Worm (Caenorhabditis elegans) whole organism, L3 larva: ENCODE data around the gene npr-43.

Source experiments
- nhr-237 ChIP-seq: fragments of 150-350 bp; optimal IDR thresholded peaks from 2 replicates; lab custom pipeline; 2014; ENCODE audit warnings: missing biosample characterization, missing genetic modification characterization
- nhr-76 ChIP-seq: fragments of 150-350 bp; sonication (generic microtip); optimal IDR thresholded peaks from 5 replicates; lab custom pipeline; 2014; ENCODE audit warnings: missing biosample characterization, missing genetic modification characterization

DNA sequence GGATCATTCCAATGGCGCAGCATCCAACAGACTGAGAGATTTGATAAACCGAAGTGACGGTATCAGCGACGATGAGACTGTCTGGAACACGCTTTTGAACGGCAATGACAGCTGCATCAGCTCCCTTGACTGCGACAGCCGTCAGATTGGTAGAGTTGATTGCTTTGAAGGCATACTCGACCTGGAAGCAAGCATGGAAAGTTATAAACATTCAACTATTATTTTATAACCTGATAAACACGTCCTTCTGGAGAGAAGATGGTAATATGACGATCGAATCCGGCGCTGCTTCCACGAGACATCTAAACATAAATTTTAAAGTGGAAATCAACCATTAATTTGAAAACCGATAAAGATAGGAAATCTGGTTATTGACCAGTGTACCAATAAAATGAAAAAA, 43.4 kb upstream of the npr-43 start, which contains the start of gene pas-1:
- TF ChIP-seq nhr-76 (tag; lab: Kevin White, UChicago) (no peak), nhr-237 (no peak)
